Worm (Caenorhabditis elegans): ENCODE results near the gene metl-6.

DNA sequence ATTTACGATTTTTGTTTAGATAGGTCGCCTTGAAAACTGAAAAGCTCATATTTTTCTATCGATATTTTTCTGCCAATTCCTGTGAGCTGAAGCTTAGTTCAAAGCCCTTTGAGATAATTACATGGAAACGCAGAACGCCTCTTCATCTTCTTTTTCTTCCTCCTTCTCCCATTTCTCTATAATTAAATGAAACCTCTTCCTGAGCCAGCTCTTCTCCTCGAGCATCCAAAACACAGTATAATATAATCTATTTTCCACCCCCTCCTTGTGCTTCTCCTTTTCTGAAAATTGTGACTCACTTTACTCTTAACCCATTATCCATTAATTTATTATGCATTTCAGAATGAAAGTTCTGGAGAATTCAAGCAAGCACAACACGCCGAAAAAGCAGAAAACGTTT lies 34.8 kb upstream of the metl-6 start, which contains the start of gene F37A8.5:
- TF ChIP-seq ztf-11 (tag; optimal IDR thresholded peaks at IDR 0.05) (no peak), nhr-23 (tag; optimal IDR thresholded peaks at IDR 0.05) (no peak), nhr-11 (tag; optimal IDR thresholded peaks at IDR 0.05) (no peak), mab-5 (tag; optimal IDR thresholded peaks at IDR 0.05) (no peak), snpc-4 (tag; optimal IDR thresholded peaks at IDR 0.05) (no peak), ama-1 (optimal IDR thresholded peaks at IDR 0.05) (no peak), lin-39 (tag; optimal IDR thresholded peaks at IDR 0.05) (no peak)
